Fruit fly (Drosophila melanogaster) whole organism, embryonic: ENCODE results near the gene CG8301.
A peak's percentile ranks its signal among the peaks of the same experiment; 100 is the strongest.

Source experiments
- CG10462 ChIP-seq: fragments of 200-800 bp; sonication (Bioruptor generic); optimal IDR thresholded peaks from 2 replicates; lab custom pipeline; 2016; ENCODE audit warnings: missing biosample characterization, missing genetic modification characterization
- CG10543 ChIP-seq: fragments of 200-800 bp; sonication (Bioruptor generic); optimal IDR thresholded peaks from 3 replicates; lab custom pipeline; 2017; ENCODE audit warnings: missing biosample characterization, mild to moderate bottlenecking, missing genetic modification characterization, moderate library complexity
- CG12299 ChIP-seq: fragments of 200-800 bp; sonication (Bioruptor generic); optimal IDR thresholded peaks from 2 replicates; lab custom pipeline; 2018; ENCODE audit warnings: missing biosample characterization, mild to moderate bottlenecking, missing genetic modification characterization
- CG13123 ChIP-seq: fragments of 200-800 bp; sonication (Bioruptor generic); optimal IDR thresholded peaks from 2 replicates; lab custom pipeline; 2016; ENCODE audit warnings: missing biosample characterization, missing genetic modification characterization
- CG14667 ChIP-seq: fragments of 200-800 bp; sonication (Bioruptor generic); IDR thresholded peaks from 2 replicates; pipeline ENCODE4 v1.3.6; 2022; ENCODE audit warnings: missing biosample characterization, missing genetic modification characterization
- CG14860 ChIP-seq: fragments of 200-800 bp; sonication (Bioruptor generic); IDR thresholded peaks from 3 replicates; pipeline ENCODE4 v1.3.6; 2022; ENCODE audit warnings: missing biosample characterization, missing genetic modification characterization; ENCODE audit not compliant: partially characterized antibody
- CG15601 ChIP-seq: fragments of 200-800 bp; sonication (Bioruptor generic); optimal IDR thresholded peaks from 3 replicates; lab custom pipeline; 2019; ENCODE audit warnings: missing biosample characterization, mild to moderate bottlenecking, missing genetic modification characterization, moderate library complexity
- CG2199 ChIP-seq: fragments of 200-800 bp; sonication (Bioruptor generic); IDR thresholded peaks from 3 replicates; pipeline ENCODE4 v1.3.6; 2022; ENCODE audit warnings: missing biosample characterization, missing genetic modification characterization
- CG2875 ChIP-seq: fragments of 200-800 bp; sonication (Bioruptor generic); optimal IDR thresholded peaks from 2 replicates; lab custom pipeline; 2017; ENCODE audit warnings: missing biosample characterization, mild to moderate bottlenecking, missing genetic modification characterization, missing genetic modification reagents
- CG30020 ChIP-seq: fragments of 200-800 bp; optimal IDR thresholded peaks from 2 replicates; lab custom pipeline; 2019; ENCODE audit warnings: missing biosample characterization, mild to moderate bottlenecking, missing genetic modification characterization, moderate library complexity
- CG30403 ChIP-seq: fragments of 200-800 bp; sonication (Bioruptor generic); optimal IDR thresholded peaks from 3 replicates; lab custom pipeline; 2016; ENCODE audit warnings: missing biosample characterization, missing genetic modification characterization
- CG31224 ChIP-seq: fragments of 200-800 bp; sonication (Bioruptor generic); IDR thresholded peaks from 2 replicates; pipeline ENCODE4 v1.3.6; 2022; ENCODE audit warnings: missing biosample characterization, missing genetic modification characterization
- CG31441 ChIP-seq: fragments of 200-800 bp; sonication (Bioruptor generic); IDR thresholded peaks from 2 replicates; pipeline ENCODE4 v1.3.6; 2022; ENCODE audit warnings: missing biosample characterization, missing genetic modification characterization
- CG6689 ChIP-seq: fragments of 200-800 bp; sonication (Bioruptor generic); IDR thresholded peaks from 2 replicates; pipeline ENCODE4 v1.3.6; 2022; ENCODE audit warnings: missing biosample characterization, missing genetic modification characterization
- CG6765 ChIP-seq: fragments of 200-800 bp; sonication (Bioruptor generic); optimal IDR thresholded peaks from 3 replicates; lab custom pipeline; 2017; ENCODE audit warnings: missing biosample characterization, mild to moderate bottlenecking, missing genetic modification characterization
- CG6813 ChIP-seq: fragments of 200-800 bp; sonication (Bioruptor generic); optimal IDR thresholded peaks from 2 replicates; lab custom pipeline; 2017; ENCODE audit warnings: missing biosample characterization, missing genetic modification characterization, mild to moderate bottlenecking, moderate library complexity, missing genetic modification reagents
- CG6854 ChIP-seq: fragments of 200-800 bp; sonication (Bioruptor generic); optimal IDR thresholded peaks from 3 replicates; lab custom pipeline; 2017; ENCODE audit warnings: missing biosample characterization, mild to moderate bottlenecking, missing genetic modification characterization
- CG7372 ChIP-seq: fragments of 200-800 bp; sonication (Bioruptor generic); IDR thresholded peaks from 2 replicates; pipeline ENCODE4 v1.3.6; 2022; ENCODE audit warnings: missing biosample characterization, missing genetic modification characterization
- CG7556 ChIP-seq: fragments of 200-800 bp; sonication (Bioruptor generic); optimal IDR thresholded peaks from 2 replicates; lab custom pipeline; 2017; ENCODE audit warnings: missing biosample characterization, mild to moderate bottlenecking, missing genetic modification characterization
- CG7745 ChIP-seq: fragments of 200-800 bp; sonication (Bioruptor generic); optimal IDR thresholded peaks from 2 replicates; lab custom pipeline; 2018; ENCODE audit warnings: missing biosample characterization, mild to moderate bottlenecking, missing genetic modification characterization, moderate library complexity
- CG8944 ChIP-seq: fragments of 200-800 bp; sonication (Bioruptor generic); optimal IDR thresholded peaks from 3 replicates; lab custom pipeline; 2016; ENCODE audit warnings: missing biosample characterization, missing genetic modification characterization
- ERR ChIP-seq: fragments of 200-800 bp; sonication (Bioruptor generic); optimal IDR thresholded peaks from 2 replicates; lab custom pipeline; 2016; ENCODE audit warnings: missing biosample characterization, missing genetic modification characterization
- Fer2 ChIP-seq: fragments of 200-800 bp; sonication (Bioruptor generic); optimal IDR thresholded peaks from 2 replicates; lab custom pipeline; 2018; ENCODE audit warnings: missing biosample characterization, mild to moderate bottlenecking, missing genetic modification characterization, moderate library complexity
- Gsc ChIP-seq: fragments of 200-800 bp; sonication (Bioruptor generic); IDR thresholded peaks from 2 replicates; pipeline ENCODE4 v1.3.6; 2022; ENCODE audit warnings: missing biosample characterization, missing genetic modification characterization
- HmgD ChIP-seq: fragments of 200-800 bp; sonication (Bioruptor generic); optimal IDR thresholded peaks from 3 replicates; lab custom pipeline; 2016; ENCODE audit warnings: missing biosample characterization, missing genetic modification characterization
- Hmr ChIP-seq: fragments of 200-800 bp; sonication (Bioruptor generic); optimal IDR thresholded peaks from 3 replicates; lab custom pipeline; 2017; ENCODE audit warnings: mild to moderate bottlenecking, missing biosample characterization, missing genetic modification reagents, missing genetic modification characterization
- NFAT ChIP-seq: fragments of 200-800 bp; sonication (Bioruptor generic); IDR thresholded peaks from 2 replicates; pipeline ENCODE4 v1.3.6; 2022; ENCODE audit warnings: missing biosample characterization, missing genetic modification characterization
- Pdp1 ChIP-seq, 2 experiments: fragments of 200-800 bp; sonication (Bioruptor generic); optimal IDR thresholded peaks; 3 replicates each; lab custom pipeline; 2016; ENCODE audit warnings: missing biosample characterization in 2 of 2, missing genetic modification characterization in 2 of 2, mild to moderate bottlenecking in 1 of 2, moderate library complexity in 1 of 2
- ara ChIP-seq: fragments of 200-800 bp; sonication (Bioruptor generic); IDR thresholded peaks from 2 replicates; pipeline ENCODE4 v1.3.6; 2022; ENCODE audit warnings: missing biosample characterization, missing genetic modification characterization
- btn ChIP-seq: fragments of 200-800 bp; sonication (Bioruptor generic); optimal IDR thresholded peaks from 2 replicates; lab custom pipeline; 2016; ENCODE audit warnings: missing biosample characterization, missing genetic modification characterization
- cad ChIP-seq: fragments of >200 bp; optimal IDR thresholded peaks from 2 replicates; lab custom pipeline; 2017; ENCODE audit warnings: missing biosample characterization, missing genetic modification characterization
- chif ChIP-seq, 2 experiments: fragments of 200-800 bp; sonication (Bioruptor generic); optimal IDR thresholded peaks; 3 replicates each; lab custom pipeline; 2016; ENCODE audit warnings: missing biosample characterization in 2 of 2, missing genetic modification characterization in 2 of 2
- crol ChIP-seq: fragments of 200-800 bp; sonication (Bioruptor generic); IDR thresholded peaks from 2 replicates; pipeline ENCODE4 v1.3.6; 2022; ENCODE audit warnings: missing biosample characterization, missing genetic modification characterization
- da ChIP-seq: fragments of 200-800 bp; sonication (Bioruptor generic); optimal IDR thresholded peaks from 2 replicates; lab custom pipeline; 2016; ENCODE audit warnings: missing biosample characterization, missing genetic modification characterization
- fd3F ChIP-seq: fragments of 200-800 bp; sonication (Bioruptor generic); optimal IDR thresholded peaks from 2 replicates; lab custom pipeline; 2018; ENCODE audit warnings: missing biosample characterization, mild to moderate bottlenecking, missing genetic modification characterization, moderate library complexity
- gem ChIP-seq: fragments of 200-800 bp; sonication (Bioruptor generic); optimal IDR thresholded peaks from 2 replicates; lab custom pipeline; 2019; ENCODE audit warnings: missing biosample characterization, mild to moderate bottlenecking, missing genetic modification characterization, moderate library complexity
- hb ChIP-seq: fragments of 200-800 bp; sonication (Bioruptor generic); IDR thresholded peaks from 3 replicates; pipeline ENCODE4 v1.3.6; 2022; ENCODE audit warnings: missing biosample characterization, missing genetic modification characterization; ENCODE audit not compliant: partially characterized antibody
- klu ChIP-seq: fragments of 200-800 bp; sonication (Bioruptor generic); IDR thresholded peaks from 2 replicates; pipeline ENCODE4 v1.3.6; 2022; ENCODE audit warnings: missing biosample characterization, missing genetic modification characterization
- lbe ChIP-seq: fragments of 200-800 bp; sonication (Bioruptor generic); optimal IDR thresholded peaks from 2 replicates; lab custom pipeline; 2016; ENCODE audit warnings: missing biosample characterization, mild to moderate bottlenecking, missing genetic modification characterization
- phol ChIP-seq: fragments of 200-800 bp; sonication (Bioruptor generic); optimal IDR thresholded peaks from 3 replicates; lab custom pipeline; 2018; ENCODE audit warnings: missing biosample characterization, mild to moderate bottlenecking, missing genetic modification characterization, moderate library complexity
- salm ChIP-seq: fragments of 200-800 bp; sonication (Bioruptor generic); optimal IDR thresholded peaks from 2 replicates; lab custom pipeline; 2018; ENCODE audit warnings: missing biosample characterization, mild to moderate bottlenecking, missing genetic modification characterization
- sc ChIP-seq, 3 experiments: fragments of >200 bp in 2 of 3; fragments of 200-800 bp in 1 of 3; sonication (Bioruptor generic) in 1 of 3; optimal IDR thresholded peaks; 2 replicates in 2 of 3; 3 replicates in 1 of 3; lab custom pipeline; 2017; ENCODE audit warnings: mild to moderate bottlenecking in 1 of 3, missing biosample characterization in 1 of 3, missing genetic modification characterization in 1 of 3, missing genetic modification reagents in 1 of 3
- sd ChIP-seq: fragments of 200-800 bp; sonication (Bioruptor generic); optimal IDR thresholded peaks from 3 replicates; lab custom pipeline; 2018; ENCODE audit warnings: missing biosample characterization, mild to moderate bottlenecking, missing genetic modification characterization, moderate library complexity
- sens-2 ChIP-seq: fragments of 200-800 bp; sonication (Bioruptor generic); IDR thresholded peaks from 2 replicates; pipeline ENCODE4 v1.3.6; 2022; ENCODE audit warnings: missing biosample characterization, missing genetic modification characterization
- slbo ChIP-seq: fragments of 200-800 bp; sonication (Bioruptor generic); IDR thresholded peaks from 2 replicates; pipeline ENCODE4 v1.3.6; 2022; ENCODE audit warnings: missing biosample characterization, missing genetic modification characterization
- sna ChIP-seq: fragments of 200-800 bp; sonication (Bioruptor generic); IDR thresholded peaks from 2 replicates; pipeline ENCODE4 v1.3.6; 2022; ENCODE audit warnings: missing biosample characterization, missing genetic modification characterization; ENCODE audit not compliant: partially characterized antibody
- sqz ChIP-seq: fragments of 200-800 bp; sonication (Bioruptor generic); optimal IDR thresholded peaks from 3 replicates; lab custom pipeline; 2018; ENCODE audit warnings: missing biosample characterization, mild to moderate bottlenecking, missing genetic modification characterization
- stwl ChIP-seq: fragments of 200-800 bp; sonication (Bioruptor generic); optimal IDR thresholded peaks from 3 replicates; lab custom pipeline; 2018; ENCODE audit warnings: missing biosample characterization, mild to moderate bottlenecking, missing genetic modification characterization, moderate library complexity
- vnd ChIP-seq: fragments of 200-800 bp; sonication (Bioruptor generic); IDR thresholded peaks from 3 replicates; pipeline ENCODE4 v1.3.6; 2022; ENCODE audit warnings: missing biosample characterization, missing genetic modification characterization; ENCODE audit not compliant: partially characterized antibody
- zf30C ChIP-seq: fragments of 200-800 bp; sonication (Bioruptor generic); optimal IDR thresholded peaks from 3 replicates; lab custom pipeline; 2018; ENCODE audit warnings: missing biosample characterization, mild to moderate bottlenecking, missing genetic modification characterization

Gene CG8301

dm6 chr3R:9600558-9600959 lies 19.5 kb downstream of the CG8301 start (continued):
- TF ChIP-seq CG31441 (GFP tag; lab: Robert Waterston, UW) (peak; percentile 50), zf30C (GFP tag; lab: Kevin White, UChicago) (no peak), CG30020 (tag; lab: Kevin White, UChicago) (no peak), ara (GFP tag; lab: Robert Waterston, UW) (no peak), CG8944 (GFP tag; lab: Kevin White, UChicago) (no peak), fd3F (GFP tag; lab: Kevin White, UChicago) (peak; percentile 32), NFAT (GFP tag; lab: Robert Waterston, UW) (peak; percentile 40; the same call in 1 of the 2 replicates), CG2199 (GFP tag; lab: Robert Waterston, UW) (no peak), slbo (peak; percentile 67), salm (tag; lab: Kevin White, UChicago) (peak; percentile 15), cad (GFP tag; lab: Kevin White, UChicago) (no peak), Pdp1 (GFP tag; optimal IDR thresholded peaks at IDR 0.05; lab: Kevin White, UChicago) (peak in 1 of 2 experiments; percentile 7), gem (tag; lab: Kevin White, UChicago) (peak; percentile 57), CG12299 (tag; lab: Kevin White, UChicago) (no peak), CG6854 (GFP tag; lab: Kevin White, UChicago) (peak; percentile 44), sc (optimal IDR thresholded peaks at IDR 0.05; lab: Kevin White, UChicago) (no peak), sc (GFP tag; optimal IDR thresholded peaks at IDR 0.05; lab: Kevin White, UChicago) (no peak), CG2875 (GFP tag; lab: Kevin White, UChicago) (peak; percentile 8), CG13123 (GFP tag; lab: Kevin White, UChicago) (no peak), sqz (GFP tag; lab: Kevin White, UChicago) (peak; percentile 27), btn (GFP tag; lab: Kevin White, UChicago) (no peak), CG7745 (tag; lab: Kevin White, UChicago) (no peak), stwl (tag; lab: Kevin White, UChicago) (no peak), CG6813 (GFP tag; lab: Kevin White, UChicago) (peak; percentile 39), CG14860 (GFP tag; lab: Robert Waterston, UW) (no peak), hb (GFP tag; lab: Robert Waterston, UW) (no peak), ERR (no peak), CG14667 (GFP tag; lab: Robert Waterston, UW) (no peak), CG30403 (GFP tag; lab: Kevin White, UChicago) (peak; percentile 25), CG6765 (GFP tag; lab: Kevin White, UChicago) (peak; percentile 20), CG6689 (GFP tag; lab: Robert Waterston, UW) (peak; percentile 35; the same call in 1 of the 2 replicates), sens-2 (GFP tag; lab: Robert Waterston, UW) (no peak), Fer2 (peak; percentile 23), Hmr (GFP tag; lab: Kevin White, UChicago) (peak; percentile 65), CG10543 (peak; percentile 67), CG10462 (no peak), CG31224 (GFP tag; lab: Robert Waterston, UW) (0 out of 2 replicates have a peak, but pooled peaks have one; percentile 43), phol (tag; lab: Kevin White, UChicago) (peak; percentile 29), CG15601 (tag; lab: Kevin White, UChicago) (peak; percentile 59), sna (GFP tag; lab: Robert Waterston, UW) (no peak), CG7372 (GFP tag; lab: Robert Waterston, UW) (peak; percentile 24; the same call in 1 of the 2 replicates), HmgD (GFP tag; lab: Kevin White, UChicago) (no peak), klu (GFP tag; lab: Robert Waterston, UW) (no peak), sd (tag; lab: Kevin White, UChicago) (peak; percentile 2), CG7556 (GFP tag; lab: Kevin White, UChicago) (peak; percentile 28), crol (0 out of 2 replicates have a peak, but pooled peaks have one; percentile 19), Gsc (GFP tag; lab: Robert Waterston, UW) (no peak), vnd (no peak), lbe (GFP tag; lab: Kevin White, UChicago) (no peak), chif (GFP tag; optimal IDR thresholded peaks at IDR 0.05; lab: Kevin White, UChicago) (no peak), da (no peak)
